Worm (Caenorhabditis elegans) whole organism, early embryonic: Measurements from ENCODE around the gene C47E12.11.

ENCODE experiments used
- B0310.2 ChIP-seq: sonication (generic microtip); optimal IDR thresholded peaks from 2 replicates; lab custom pipeline; 2016; ENCODE audit warnings: mild to moderate bottlenecking, missing genetic modification characterization, missing compliant biosample characterization
- F13C5.2 ChIP-seq: sonication (generic microtip); optimal IDR thresholded peaks from 2 replicates; lab custom pipeline; 2017; ENCODE audit warnings: mild to moderate bottlenecking, missing genetic modification characterization, inconsistent platforms, missing compliant biosample characterization
- aly-1 ChIP-seq: sonication (generic microtip); optimal IDR thresholded peaks from 2 replicates; lab custom pipeline; 2016; ENCODE audit warnings: missing genetic modification characterization, missing compliant biosample characterization
- ama-1 ChIP-seq: fragments of 150-350 bp; optimal IDR thresholded peaks from 2 replicates; lab custom pipeline; 2014
- ceh-13 ChIP-seq: fragments of 200-800 bp; sonication (Bioruptor generic); optimal IDR thresholded peaks from 2 replicates; lab custom pipeline; 2018; ENCODE audit warnings: mild to moderate bottlenecking, missing genetic modification characterization, missing compliant biosample characterization
- ceh-36 ChIP-seq: sonication (generic microtip); optimal IDR thresholded peaks from 2 replicates; lab custom pipeline; 2016; ENCODE audit warnings: missing genetic modification characterization, inconsistent platforms, missing compliant biosample characterization
- ets-7 ChIP-seq: sonication (generic microtip); optimal IDR thresholded peaks from 2 replicates; lab custom pipeline; 2016; ENCODE audit warnings: missing genotype, missing genetic modification characterization, missing compliant biosample characterization
- flt-1 ChIP-seq: fragments of 200-800 bp; sonication (Bioruptor generic); IDR thresholded peaks from 2 replicates; pipeline ENCODE4 v1.3.6; 2022; ENCODE audit warnings: missing genetic modification characterization, missing compliant biosample characterization
- hmbx-1 ChIP-seq: sonication (generic microtip); optimal IDR thresholded peaks from 2 replicates; lab custom pipeline; 2016; ENCODE audit warnings: mild to moderate bottlenecking, missing genetic modification characterization, missing compliant biosample characterization
- hmg-4 ChIP-seq: fragments of 200-800 bp; sonication (Bioruptor generic); optimal IDR thresholded peaks from 2 replicates; lab custom pipeline; 2018; ENCODE audit warnings: mild to moderate bottlenecking, missing genetic modification characterization, missing compliant biosample characterization
- hnd-1 ChIP-seq: sonication (generic microtip); optimal IDR thresholded peaks from 2 replicates; lab custom pipeline; 2016; ENCODE audit warnings: missing genetic modification characterization, missing compliant biosample characterization
- pes-1 ChIP-seq: fragments of 200-800 bp; sonication (Bioruptor generic); IDR thresholded peaks from 2 replicates; pipeline ENCODE4 v1.3.6; 2022; ENCODE audit warnings: missing genetic modification reagents, missing genetic modification characterization, missing compliant biosample characterization
- scrt-1 ChIP-seq: fragments of 200-800 bp; sonication (Bioruptor generic); IDR thresholded peaks from 2 replicates; pipeline ENCODE4 v1.3.6; 2022; ENCODE audit warnings: missing genetic modification characterization, missing compliant biosample characterization
- sea-1 ChIP-seq: fragments of 200-800 bp; sonication (Bioruptor generic); conservative IDR thresholded peaks from 2 replicates; pipeline ENCODE4 v1.3.6; 2022; ENCODE audit warnings: missing genetic modification characterization, missing compliant biosample characterization
- tbx-11 ChIP-seq: fragments of 200-800 bp; sonication (Bioruptor generic); IDR thresholded peaks from 2 replicates; pipeline ENCODE4 v1.3.6; 2022; ENCODE audit warnings: missing genetic modification characterization, missing compliant biosample characterization
- tbx-37 ChIP-seq: fragments of 200-800 bp; sonication (Bioruptor generic); conservative IDR thresholded peaks from 2 replicates; pipeline ENCODE4 v1.3.6; 2022; ENCODE audit warnings: missing genetic modification reagents, missing genetic modification characterization, missing compliant biosample characterization
- tra-4 ChIP-seq: sonication (generic microtip); optimal IDR thresholded peaks from 2 replicates; lab custom pipeline; 2017; ENCODE audit warnings: missing genetic modification characterization, missing compliant biosample characterization

The C47E12.11 gene

ce11 chrIV:10007758-10008157 lies 38.6 kb downstream of the C47E12.11 start:
- TF ChIP-seq sea-1 = no peak
- no peak for TF ChIP-seq ceh-13 (GFP tag; lab: Kevin White, UChicago)
- TF ChIP-seq hmg-4 = no peak
- TF ChIP-seq F13C5.2 (tag; lab: Kevin White, UChicago) = no peak
- no peak for TF ChIP-seq B0310.2 (tag; lab: Kevin White, UChicago)
- TF ChIP-seq ets-7 (tag; lab: Kevin White, UChicago) = no peak
- no peak for TF ChIP-seq hmbx-1 (tag; lab: Kevin White, UChicago)
- TF ChIP-seq aly-1 (tag; lab: Kevin White, UChicago) = no peak
- TF ChIP-seq tbx-37 = no peak
- no peak for TF ChIP-seq scrt-1 (GFP tag; lab: Robert Waterston, UW)
- no peak for TF ChIP-seq ama-1 (lab: Kevin White, UChicago)
- no peak for TF ChIP-seq hnd-1
- no peak for TF ChIP-seq pes-1
- TF ChIP-seq tbx-11 = no peak
- TF ChIP-seq flt-1 (GFP tag; lab: Robert Waterston, UW) = no peak
- no peak for TF ChIP-seq tra-4 (tag; lab: Kevin White, UChicago)
- no peak for TF ChIP-seq ceh-36

DNA sequence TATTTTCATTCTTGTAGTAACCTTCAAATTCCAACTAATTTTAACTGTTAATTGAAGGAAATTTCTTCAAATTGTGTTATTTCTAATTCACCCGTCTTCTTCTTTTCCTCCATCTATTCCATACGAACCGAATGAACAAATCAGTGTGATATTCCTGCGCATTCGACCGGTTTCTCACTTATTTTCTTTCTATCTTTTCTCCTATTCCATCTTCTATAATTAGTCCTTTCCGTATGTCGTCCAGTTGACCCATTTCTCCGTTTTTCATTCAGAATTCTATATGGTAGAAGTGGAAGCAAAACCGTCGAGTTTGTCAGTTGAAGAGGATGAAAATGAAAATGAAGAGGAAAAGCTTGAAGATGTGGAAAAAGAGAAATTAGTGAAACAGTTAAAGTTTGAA lies 40.3 kb downstream of the C47E12.11 start, which contains the start of gene magu-4:
TSS of gene magu-4 (plus strand) at position 218 of the 400 bp plus-strand sequence.
- no peak for TF ChIP-seq ceh-36
- TF ChIP-seq hmg-4 = no peak

- TF ChIP-seq aly-1 (tag; lab: Kevin White, UChicago) (no peak), hnd-1 (no peak), scrt-1 (GFP tag; lab: Robert Waterston, UW) (no peak), pes-1 (no peak), tbx-11 (no peak)
Observed at ce11 chrIV:10016977-10017376, 47.8 kb downstream of the C47E12.11 start, which contains the start of gene ent-7. ent-7 (plus strand) TSS chrIV:10017277.

DNA sequence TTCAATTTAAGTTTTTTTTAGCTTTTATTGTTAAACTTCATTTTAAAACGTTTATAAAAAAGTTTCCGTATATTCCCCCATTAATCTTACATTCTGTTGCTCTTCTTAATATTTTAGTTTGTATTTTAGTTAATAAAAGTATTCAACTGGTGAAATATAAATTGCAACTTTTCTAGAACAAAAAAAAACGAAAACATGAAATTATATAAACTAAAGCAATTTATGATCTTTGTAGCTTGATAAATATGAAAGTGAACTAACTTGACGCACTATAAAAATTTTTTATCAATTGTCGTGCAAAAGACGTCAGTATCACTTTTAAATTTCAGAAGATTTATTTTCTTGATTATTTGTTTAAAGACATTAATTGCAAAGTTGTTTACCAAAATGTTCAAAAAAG lies 48.4 kb downstream of the C47E12.11 start, which contains the start of gene F44D12.2:
TSS of gene F44D12.2 (minus strand) at position 101 of the 400 bp plus-strand sequence.
- no peak for TF ChIP-seq ama-1 (lab: Kevin White, UChicago)
- no peak for TF ChIP-seq tbx-37
- no peak for TF ChIP-seq hmbx-1 (tag; lab: Kevin White, UChicago)
- TF ChIP-seq ets-7 (tag; lab: Kevin White, UChicago) = no peak
